Fruit fly (Drosophila melanogaster) whole organism, embryonic: ENCODE data around the gene senju.
A peak's percentile ranks its signal among the peaks of the same experiment; 100 is the strongest.

Experiments
- Aef1 ChIP-seq: fragments of 200-800 bp; sonication (Bioruptor generic); IDR thresholded peaks from 3 replicates; pipeline ENCODE4 v1.3.6; 2022; ENCODE audit warnings: missing biosample characterization, missing genetic modification characterization
- Antp ChIP-seq: fragments of 200-800 bp; sonication (Bioruptor generic); optimal IDR thresholded peaks from 3 replicates; lab custom pipeline; 2016; ENCODE audit warnings: missing biosample characterization, missing genetic modification characterization
- CG10654 ChIP-seq: fragments of 200-800 bp; sonication (Bioruptor generic); optimal IDR thresholded peaks from 2 replicates; lab custom pipeline; 2016; ENCODE audit warnings: missing biosample characterization, missing genetic modification characterization
- CG11695 ChIP-seq: fragments of 200-800 bp; sonication (Bioruptor generic); IDR thresholded peaks from 3 replicates; pipeline ENCODE4 v1.3.6; 2022; ENCODE audit warnings: missing biosample characterization, missing genetic modification characterization
- CG1233 ChIP-seq: fragments of 200-800 bp; sonication (Bioruptor generic); optimal IDR thresholded peaks from 4 replicates; lab custom pipeline; 2018; ENCODE audit warnings: missing biosample characterization, mild to moderate bottlenecking, missing genetic modification characterization
- CG13287 ChIP-seq: fragments of 200-800 bp; sonication (Bioruptor generic); IDR thresholded peaks from 2 replicates; pipeline ENCODE4 v1.3.6; 2022; ENCODE audit warnings: missing biosample characterization, missing genetic modification characterization; ENCODE audit not compliant: partially characterized antibody
- CG13624 ChIP-seq: fragments of 200-800 bp; sonication (Bioruptor generic); optimal IDR thresholded peaks from 2 replicates; lab custom pipeline; 2016; ENCODE audit warnings: missing biosample characterization, missing genetic modification characterization
- CG13775 ChIP-seq: fragments of 200-800 bp; sonication (Bioruptor generic); optimal IDR thresholded peaks from 3 replicates; lab custom pipeline; 2017; ENCODE audit warnings: missing biosample characterization, mild to moderate bottlenecking, missing genetic modification characterization
- CG13894 ChIP-seq: fragments of 200-800 bp; sonication (Bioruptor generic); optimal IDR thresholded peaks from 3 replicates; lab custom pipeline; 2018; ENCODE audit warnings: missing biosample characterization, mild to moderate bottlenecking, missing genetic modification characterization, moderate library complexity
- CG1792 ChIP-seq: fragments of 200-800 bp; sonication (Bioruptor generic); optimal IDR thresholded peaks from 2 replicates; lab custom pipeline; 2016; ENCODE audit warnings: missing biosample characterization, missing genetic modification characterization
- CG18011 ChIP-seq: fragments of 200-800 bp; sonication (Bioruptor generic); optimal IDR thresholded peaks from 2 replicates; lab custom pipeline; 2017; ENCODE audit warnings: missing biosample characterization, missing genetic modification characterization, mild to moderate bottlenecking, moderate library complexity, missing genotype
- CG18599 ChIP-seq: fragments of 200-800 bp; sonication (Bioruptor generic); optimal IDR thresholded peaks from 3 replicates; lab custom pipeline; 2017; ENCODE audit warnings: missing biosample characterization, missing genetic modification characterization, mild to moderate bottlenecking, moderate library complexity, missing genetic modification reagents
- CG31224 ChIP-seq: fragments of 200-800 bp; sonication (Bioruptor generic); IDR thresholded peaks from 2 replicates; pipeline ENCODE4 v1.3.6; 2022; ENCODE audit warnings: missing biosample characterization, missing genetic modification characterization
- CG34224 ChIP-seq: fragments of 200-800 bp; sonication (Bioruptor generic); IDR thresholded peaks from 3 replicates; pipeline ENCODE4 v1.3.6; 2022; ENCODE audit warnings: missing biosample characterization, missing genetic modification characterization; ENCODE audit not compliant: partially characterized antibody
- CG34376 ChIP-seq: fragments of 200-800 bp; sonication (Bioruptor generic); optimal IDR thresholded peaks from 2 replicates; lab custom pipeline; 2018; ENCODE audit warnings: missing biosample characterization, mild to moderate bottlenecking, missing genetic modification characterization
- CG3838 ChIP-seq: fragments of 200-800 bp; sonication (Bioruptor generic); optimal IDR thresholded peaks from 3 replicates; lab custom pipeline; 2016; ENCODE audit warnings: missing biosample characterization, missing genetic modification characterization
- CG3847 ChIP-seq: fragments of 200-800 bp; sonication (Bioruptor generic); IDR thresholded peaks from 2 replicates; pipeline ENCODE4 v1.3.6; 2022; ENCODE audit warnings: missing biosample characterization, missing genetic modification characterization
- CG4424 ChIP-seq: fragments of 200-800 bp; sonication (Bioruptor generic); optimal IDR thresholded peaks from 3 replicates; lab custom pipeline; 2016; ENCODE audit warnings: missing biosample characterization, missing genetic modification characterization
- CG5953 ChIP-seq: fragments of 200-800 bp; sonication (Bioruptor generic); IDR thresholded peaks from 2 replicates; pipeline ENCODE4 v1.3.6; 2022; ENCODE audit warnings: missing biosample characterization, missing genetic modification characterization
- CG6683 ChIP-seq: fragments of 200-800 bp; sonication (Bioruptor generic); optimal IDR thresholded peaks from 2 replicates; lab custom pipeline; 2017; ENCODE audit warnings: missing biosample characterization, mild to moderate bottlenecking, missing genetic modification characterization, missing genetic modification reagents
- CG6854 ChIP-seq: fragments of 200-800 bp; sonication (Bioruptor generic); optimal IDR thresholded peaks from 3 replicates; lab custom pipeline; 2017; ENCODE audit warnings: missing biosample characterization, mild to moderate bottlenecking, missing genetic modification characterization
- CG7928 ChIP-seq: fragments of 200-800 bp; sonication (Bioruptor generic); optimal IDR thresholded peaks from 2 replicates; lab custom pipeline; 2017; ENCODE audit warnings: missing biosample characterization, mild to moderate bottlenecking, missing genetic modification characterization
- CG8290 ChIP-seq, 3 experiments: fragments of 200-800 bp; sonication (Bioruptor generic); optimal IDR thresholded peaks; 2 replicates each; lab custom pipeline; 2016 to 2019; ENCODE audit warnings: missing biosample characterization in 3 of 3, missing genetic modification characterization in 3 of 3, mild to moderate bottlenecking in 2 of 3, moderate library complexity in 1 of 3
- Dll ChIP-seq: fragments of 200-800 bp; sonication (Bioruptor generic); IDR thresholded peaks from 4 replicates; pipeline ENCODE4 v1.3.6; 2022; ENCODE audit warnings: missing biosample characterization, missing genetic modification characterization; ENCODE audit not compliant: partially characterized antibody
- ERR ChIP-seq: fragments of 200-800 bp; sonication (Bioruptor generic); optimal IDR thresholded peaks from 2 replicates; lab custom pipeline; 2016; ENCODE audit warnings: missing biosample characterization, missing genetic modification characterization
- H2.0 ChIP-seq: fragments of 200-800 bp; sonication (Bioruptor generic); IDR thresholded peaks from 2 replicates; pipeline ENCODE4 v1.3.6; 2022; ENCODE audit warnings: missing biosample characterization, missing genetic modification characterization
- HHEX ChIP-seq: fragments of 200-800 bp; sonication (Bioruptor generic); optimal IDR thresholded peaks from 3 replicates; lab custom pipeline; 2017; ENCODE audit warnings: missing biosample characterization, mild to moderate bottlenecking, missing genetic modification characterization, missing genetic modification reagents
- Hey ChIP-seq: fragments of 200-800 bp; sonication (Bioruptor generic); optimal IDR thresholded peaks from 3 replicates; lab custom pipeline; 2018; ENCODE audit warnings: missing biosample characterization, mild to moderate bottlenecking, missing genetic modification characterization
- Hmx ChIP-seq: fragments of 200-800 bp; sonication (Bioruptor generic); optimal IDR thresholded peaks from 2 replicates; lab custom pipeline; 2016; ENCODE audit warnings: missing biosample characterization, missing genetic modification characterization
- Jarid2 ChIP-seq: fragments of 200-800 bp; sonication (Bioruptor generic); optimal IDR thresholded peaks from 3 replicates; lab custom pipeline; 2017; ENCODE audit warnings: mild to moderate bottlenecking, missing biosample characterization, missing genetic modification reagents, missing genetic modification characterization
- MBD-R2 ChIP-seq: fragments of 200-800 bp; sonication (Bioruptor generic); IDR thresholded peaks from 2 replicates; pipeline ENCODE4 v1.3.6; 2022; ENCODE audit warnings: missing biosample characterization, missing genetic modification characterization
- Mes4 ChIP-seq: fragments of 200-800 bp; sonication (Bioruptor generic); optimal IDR thresholded peaks from 2 replicates; lab custom pipeline; 2016; ENCODE audit warnings: missing biosample characterization, missing genetic modification characterization
- Neu2 ChIP-seq: fragments of 200-800 bp; sonication (Bioruptor generic); optimal IDR thresholded peaks from 3 replicates; lab custom pipeline; 2016; ENCODE audit warnings: missing biosample characterization, missing genetic modification characterization, borderline replicate concordance
- Tbp ChIP-seq: fragments of >200 bp; optimal IDR thresholded peaks from 2 replicates; lab custom pipeline; 2018; ENCODE audit warnings: missing biosample characterization, missing genetic modification characterization
- bcd ChIP-seq: fragments of 200-800 bp; sonication (Bioruptor generic); optimal IDR thresholded peaks from 2 replicates; lab custom pipeline; 2017; ENCODE audit warnings: missing biosample characterization, mild to moderate bottlenecking, missing genetic modification characterization
- btn ChIP-seq: fragments of 200-800 bp; sonication (Bioruptor generic); optimal IDR thresholded peaks from 2 replicates; lab custom pipeline; 2016; ENCODE audit warnings: missing biosample characterization, missing genetic modification characterization
- chm ChIP-seq: fragments of 200-800 bp; sonication (Bioruptor generic); IDR thresholded peaks from 2 replicates; pipeline ENCODE4 v1.3.6; 2022; ENCODE audit warnings: missing biosample characterization, missing genetic modification characterization
- crc ChIP-seq: fragments of 200-800 bp; sonication (Bioruptor generic); optimal IDR thresholded peaks from 2 replicates; lab custom pipeline; 2016; ENCODE audit warnings: missing biosample characterization, missing genetic modification characterization
- crol ChIP-seq: fragments of 200-800 bp; sonication (Bioruptor generic); IDR thresholded peaks from 2 replicates; pipeline ENCODE4 v1.3.6; 2022; ENCODE audit warnings: missing biosample characterization, missing genetic modification characterization
- danr ChIP-seq: fragments of 200-800 bp; sonication (Bioruptor generic); IDR thresholded peaks from 2 replicates; pipeline ENCODE4 v1.3.6; 2022; ENCODE audit warnings: missing biosample characterization, missing genetic modification characterization
- dm ChIP-seq: fragments of 200-800 bp; sonication (Bioruptor generic); optimal IDR thresholded peaks from 3 replicates; lab custom pipeline; 2016; ENCODE audit warnings: missing biosample characterization, missing genetic modification characterization
- gfzf ChIP-seq: fragments of 200-800 bp; sonication (Bioruptor generic); optimal IDR thresholded peaks from 2 replicates; lab custom pipeline; 2016; ENCODE audit warnings: missing biosample characterization, mild to moderate bottlenecking, missing genetic modification characterization, moderate library complexity
- gsb ChIP-seq: fragments of 200-800 bp; sonication (Bioruptor generic); IDR thresholded peaks from 2 replicates; pipeline ENCODE4 v1.3.6; 2022; ENCODE audit warnings: missing biosample characterization, missing genetic modification characterization
- ken ChIP-seq: fragments of 200-800 bp; sonication (Bioruptor generic); IDR thresholded peaks from 3 replicates; pipeline ENCODE4 v1.3.6; 2022; ENCODE audit warnings: missing biosample characterization, missing genetic modification characterization
- org-1 ChIP-seq: fragments of 200-800 bp; sonication (Bioruptor generic); optimal IDR thresholded peaks from 2 replicates; lab custom pipeline; 2017; ENCODE audit warnings: missing biosample characterization, missing genetic modification characterization
- tin ChIP-seq: fragments of 200-800 bp; sonication (Bioruptor generic); optimal IDR thresholded peaks from 3 replicates; lab custom pipeline; 2016; ENCODE audit warnings: missing biosample characterization, missing genetic modification characterization
- toy ChIP-seq: fragments of 200-800 bp; sonication (Bioruptor generic); IDR thresholded peaks from 2 replicates; pipeline ENCODE4 v1.3.6; 2022; ENCODE audit warnings: missing biosample characterization, missing genetic modification characterization
- tup ChIP-seq: fragments of 200-800 bp; sonication (Bioruptor generic); optimal IDR thresholded peaks from 2 replicates; lab custom pipeline; 2016; ENCODE audit warnings: missing biosample characterization, mild to moderate bottlenecking, missing genetic modification characterization, moderate library complexity
- vfl ChIP-seq: fragments of 200-800 bp; sonication (Bioruptor generic); optimal IDR thresholded peaks from 2 replicates; lab custom pipeline; 2016; ENCODE audit warnings: missing biosample characterization, missing genetic modification characterization
- vvl ChIP-seq: fragments of 200-800 bp; sonication (Bioruptor generic); IDR thresholded peaks from 2 replicates; pipeline ENCODE4 v1.3.6; 2022; ENCODE audit warnings: missing biosample characterization, missing genetic modification characterization

senju gene

DNA sequence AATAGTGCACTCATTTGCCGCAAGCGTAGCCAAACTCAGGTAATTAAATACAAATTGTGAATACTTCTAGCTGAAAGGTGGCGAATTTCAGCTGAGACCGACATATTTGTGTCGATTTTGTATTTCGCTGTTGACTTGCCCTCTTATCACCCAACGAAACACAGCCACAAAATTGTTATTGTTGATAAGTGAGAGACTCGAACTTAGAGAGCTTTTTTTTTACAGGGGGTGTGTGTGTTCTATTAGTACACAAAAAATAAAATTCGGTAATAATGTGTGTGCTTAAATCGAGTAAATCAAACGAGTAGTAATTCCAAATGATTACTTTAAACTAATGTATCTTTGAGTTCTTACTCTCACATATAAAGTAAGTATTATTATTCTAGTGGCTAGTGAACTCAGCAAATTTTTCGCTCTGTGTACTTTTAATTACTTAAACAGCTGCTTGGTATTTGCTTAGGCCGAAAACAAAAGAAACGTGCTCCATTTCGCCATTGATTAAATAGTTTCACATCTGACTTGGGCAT lies 8.4 kb downstream of the senju start (continued):
- TF ChIP-seq tup (GFP tag; lab: Kevin White, UChicago) (peak; percentile 56), CG13894 (tag; lab: Kevin White, UChicago) (peak; percentile 59), crc (GFP tag; lab: Kevin White, UChicago) (peak; percentile 83), gsb (GFP tag; lab: Robert Waterston, UW) (peak; percentile 49), CG18599 (GFP tag; lab: Kevin White, UChicago) (peak; percentile 88), toy (no peak), Tbp (GFP tag; lab: Kevin White, UChicago) (no peak), MBD-R2 (GFP tag; lab: Robert Waterston, UW) (peak; percentile 47; the same call in 1 of the 2 replicates), Hey (tag; lab: Kevin White, UChicago) (peak; percentile 6), CG11695 (GFP tag; lab: Robert Waterston, UW) (peak; percentile 84), Hmx (peak; percentile 57), bcd (peak; percentile 60), CG13624 (GFP tag; lab: Kevin White, UChicago) (peak; percentile 58), CG18011 (GFP tag; lab: Kevin White, UChicago) (peak; percentile 38), CG5953 (GFP tag; lab: Robert Waterston, UW) (peak; percentile 77; the same call in 1 of the 2 replicates), Aef1 (GFP tag; lab: Robert Waterston, UW) (0 out of 3 replicates have a peak, but pooled peaks have one; percentile 46), CG13287 (0 out of 2 replicates have a peak, but pooled peaks have one; percentile 7), ken (GFP tag; lab: Robert Waterston, UW) (no peak), CG7928 (GFP tag; lab: Kevin White, UChicago) (peak; percentile 20), CG6683 (GFP tag; lab: Kevin White, UChicago) (peak; percentile 61), crol (GFP tag; lab: Robert Waterston, UW) (no peak), CG34224 (no peak), gfzf (no peak), dm (GFP tag; lab: Kevin White, UChicago) (no peak), CG31224 (GFP tag; lab: Robert Waterston, UW) (peak; percentile 14; the same call in 1 of the 2 replicates), HHEX (GFP tag; lab: Kevin White, UChicago) (peak; percentile 76), danr (GFP tag; lab: Robert Waterston, UW) (peak; percentile 49; the same call in 1 of the 2 replicates), Dll (no peak), CG1792 (GFP tag; lab: Kevin White, UChicago) (peak; percentile 56), vvl (GFP tag; lab: Robert Waterston, UW) (peak; percentile 82), Neu2 (GFP tag; lab: Kevin White, UChicago) (no peak), org-1 (GFP tag; lab: Kevin White, UChicago) (peak; percentile 74), CG4424 (GFP tag; lab: Kevin White, UChicago) (peak; percentile 32), CG34376 (GFP tag; lab: Kevin White, UChicago) (peak; percentile 77), H2.0 (peak; percentile 49; the same call in 1 of the 2 replicates), CG3838 (GFP tag; lab: Kevin White, UChicago) (peak; percentile 9), CG13775 (peak; percentile 35), Mes4 (no peak), Jarid2 (GFP tag; lab: Kevin White, UChicago) (peak; percentile 12), vfl (GFP tag; lab: Kevin White, UChicago) (no peak), Antp (GFP tag; lab: Kevin White, UChicago) (peak; percentile 68), CG1233 (peak; percentile 52), btn (GFP tag; lab: Kevin White, UChicago) (no peak), CG8290 (GFP tag; optimal IDR thresholded peaks at IDR 0.05; lab: Kevin White, UChicago) (peak; percentile 17), CG8290 (tag; optimal IDR thresholded peaks at IDR 0.05; lab: Kevin White, UChicago) (peak in 1 of 2 experiments; percentile 49), chm (no peak), CG10654 (GFP tag; lab: Kevin White, UChicago) (peak; percentile 46), ERR (GFP tag; lab: Kevin White, UChicago) (peak; percentile 47), CG6854 (GFP tag; lab: Kevin White, UChicago) (peak; percentile 55), CG3847 (GFP tag; lab: Robert Waterston, UW) (peak; percentile 41; the same call in 1 of the 2 replicates), tin (GFP tag; lab: Kevin White, UChicago) (peak; percentile 49)
